Worm (Caenorhabditis elegans) whole organism, late embryonic: ENCODE results near the gene K03H1.7.

Source experiments
- ama-1 ChIP-seq: fragments of 150-350 bp; optimal IDR thresholded peaks from 2 replicates; lab custom pipeline; 2014
- ceh-22 ChIP-seq: sonication (generic microtip); optimal IDR thresholded peaks from 2 replicates; lab custom pipeline; 2017; ENCODE audit warnings: missing biosample characterization, missing genetic modification characterization
- ceh-45 ChIP-seq: fragments of 200-800 bp; sonication (Bioruptor generic); IDR thresholded peaks from 2 replicates; pipeline ENCODE4 v1.3.6; 2022; ENCODE audit warnings: missing genetic modification reagents, missing genetic modification characterization, missing compliant biosample characterization
- fkh-10 ChIP-seq: fragments of 150-350 bp; optimal IDR thresholded peaks from 2 replicates; lab custom pipeline; 2014; ENCODE audit warnings: missing biosample characterization, missing genetic modification reagents, missing genetic modification characterization
- hlh-13 ChIP-seq: fragments of 200-800 bp; sonication (Bioruptor generic); optimal IDR thresholded peaks from 2 replicates; lab custom pipeline; 2018; ENCODE audit warnings: mild to moderate bottlenecking, missing genetic modification characterization, missing compliant biosample characterization
- lin-11 ChIP-seq: fragments of 200-800 bp; sonication (Bioruptor generic); optimal IDR thresholded peaks from 2 replicates; lab custom pipeline; 2018; ENCODE audit warnings: mild to moderate bottlenecking, missing genetic modification characterization, missing compliant biosample characterization
- nfya-1 ChIP-seq: sonication (generic microtip); optimal IDR thresholded peaks from 2 replicates; lab custom pipeline; 2017; ENCODE audit warnings: missing genetic modification characterization, mild to moderate bottlenecking, missing compliant biosample characterization, antibody characterized with exemption, moderate library complexity
- nhr-11 ChIP-seq: fragments of 150-350 bp; optimal IDR thresholded peaks from 2 replicates; lab custom pipeline; 2014; ENCODE audit warnings: missing biosample characterization, missing genetic modification characterization
- pag-3 ChIP-seq: sonication (generic microtip); optimal IDR thresholded peaks from 2 replicates; lab custom pipeline; 2016; ENCODE audit warnings: missing compliant biosample characterization, missing genetic modification characterization, borderline replicate concordance
- pros-1 ChIP-seq: fragments of 150-350 bp; optimal IDR thresholded peaks from 2 replicates; lab custom pipeline; 2014; ENCODE audit warnings: missing biosample characterization, missing genetic modification reagents, missing genetic modification characterization
- tbx-2 ChIP-seq: sonication (generic microtip); optimal IDR thresholded peaks from 2 replicates; lab custom pipeline; 2016; ENCODE audit warnings: missing genetic modification characterization, missing compliant biosample characterization
- tbx-7 ChIP-seq: sonication (generic microtip); optimal IDR thresholded peaks from 2 replicates; lab custom pipeline; 2016; ENCODE audit warnings: missing genotype, missing genetic modification characterization, missing compliant biosample characterization
- unc-55 ChIP-seq: sonication (generic microtip); optimal IDR thresholded peaks from 2 replicates; lab custom pipeline; 2017; ENCODE audit warnings: missing biosample characterization, missing genetic modification reagents, missing genetic modification characterization
- unc-86 ChIP-seq: sonication (generic microtip); optimal IDR thresholded peaks from 2 replicates; lab custom pipeline; 2016; ENCODE audit warnings: missing genetic modification characterization, missing compliant biosample characterization

- TF ChIP-seq hlh-13 (GFP tag; lab: Kevin White, UChicago): no peak
- no peak for TF ChIP-seq unc-55 (GFP tag; lab: Kevin White, UChicago)
- no peak for TF ChIP-seq ceh-45 (GFP tag; lab: Robert Waterston, UW)
- TF ChIP-seq fkh-10: no peak
- TF ChIP-seq pros-1 (tag; lab: Kevin White, UChicago): no peak
- TF ChIP-seq unc-86: no peak
- no peak for TF ChIP-seq lin-11
- TF ChIP-seq nfya-1 (tag; lab: Kevin White, UChicago): no peak
- TF ChIP-seq ama-1: no peak
- TF ChIP-seq ceh-22: no peak
- no peak for TF ChIP-seq tbx-2 (tag; lab: Kevin White, UChicago)
- no peak for TF ChIP-seq nhr-11 (tag; lab: Kevin White, UChicago)
- TF ChIP-seq tbx-7 (tag; lab: Kevin White, UChicago): no peak
- no peak for TF ChIP-seq pag-3
Measured at ce11 chrIII:9930406-9930805, 16.8 kb upstream of the K03H1.7 start.
